Worm (Caenorhabditis elegans) whole organism, L4 larva: ENCODE data around the gene hmit-1.2.
A peak's percentile ranks its signal among the peaks of the same experiment; 100 is the strongest.

ENCODE experiments used
- D1046.2 ChIP-seq: fragments of 200-800 bp; sonication (Bioruptor generic); IDR thresholded peaks from 2 replicates; pipeline ENCODE4 v1.3.6; 2022; ENCODE audit warnings: missing genetic modification characterization, missing compliant biosample characterization
- F10B5.3 ChIP-seq: sonication (generic microtip); optimal IDR thresholded peaks from 2 replicates; lab custom pipeline; 2016; ENCODE audit warnings: mild to moderate bottlenecking, missing genetic modification characterization, missing compliant biosample characterization
- F26F4.8 ChIP-seq: fragments of 200-800 bp; sonication (Bioruptor generic); conservative IDR thresholded peaks from 2 replicates; pipeline ENCODE4 v1.3.6; 2022; ENCODE audit warnings: missing genetic modification characterization, missing compliant biosample characterization
- F49E8.2 ChIP-seq: sonication (generic microtip); optimal IDR thresholded peaks from 2 replicates; lab custom pipeline; 2016; ENCODE audit warnings: missing compliant biosample characterization, mild to moderate bottlenecking, missing genetic modification characterization, borderline replicate concordance
- T20F7.1 ChIP-seq: fragments of 200-800 bp; sonication (Bioruptor generic); optimal IDR thresholded peaks from 2 replicates; lab custom pipeline; 2018; ENCODE audit warnings: mild to moderate bottlenecking, missing genetic modification characterization, missing compliant biosample characterization
- T26A8.4 ChIP-seq: fragments of 200-800 bp; sonication (Bioruptor generic); IDR thresholded peaks from 2 replicates; pipeline ENCODE4 v1.3.6; 2022; ENCODE audit warnings: missing genetic modification characterization, missing compliant biosample characterization
- Y75B8A.6 ChIP-seq: fragments of 200-800 bp; sonication (Bioruptor generic); IDR thresholded peaks from 2 replicates; pipeline ENCODE4 v1.3.6; 2022; ENCODE audit warnings: missing genetic modification reagents, missing genetic modification characterization, missing compliant biosample characterization
- aly-2 ChIP-seq: sonication (generic microtip); optimal IDR thresholded peaks from 2 replicates; lab custom pipeline; 2018; ENCODE audit warnings: missing biosample characterization, missing genetic modification characterization
- attf-4 ChIP-seq: sonication (generic microtip); optimal IDR thresholded peaks from 3 replicates; lab custom pipeline; 2017; ENCODE audit warnings: missing biosample characterization, missing genetic modification characterization
- ceh-20 ChIP-seq: fragments of 200-800 bp; sonication (Bioruptor generic); IDR thresholded peaks from 2 replicates; pipeline ENCODE4 v1.3.6; 2022; ENCODE audit warnings: missing genetic modification reagents, missing genetic modification characterization, missing compliant biosample characterization
- ceh-28 ChIP-seq: fragments of 150-350 bp; optimal IDR thresholded peaks from 2 replicates; lab custom pipeline; 2014; ENCODE audit warnings: missing biosample characterization, missing genetic modification reagents, missing genetic modification characterization
- ceh-44 ChIP-seq: fragments of 200-800 bp; sonication (Bioruptor generic); IDR thresholded peaks from 2 replicates; pipeline ENCODE4 v1.3.6; 2022; ENCODE audit warnings: missing genetic modification reagents, missing genetic modification characterization, missing compliant biosample characterization
- ceh-82 ChIP-seq: sonication (generic microtip); optimal IDR thresholded peaks from 2 replicates; lab custom pipeline; 2017; ENCODE audit warnings: missing biosample characterization, missing genetic modification characterization
- ces-1 ChIP-seq: fragments of 150-350 bp; sonication (generic microtip); optimal IDR thresholded peaks from 4 replicates; lab custom pipeline; 2014; ENCODE audit warnings: missing biosample characterization, missing genetic modification reagents, missing genetic modification characterization
- ctbp-1 ChIP-seq: fragments of 200-800 bp; sonication (Bioruptor generic); IDR thresholded peaks from 2 replicates; pipeline ENCODE4 v1.3.6; 2022; ENCODE audit warnings: missing genetic modification reagents, missing genetic modification characterization, missing compliant biosample characterization
- daf-19 ChIP-seq: fragments of 200-800 bp; sonication (Bioruptor generic); conservative IDR thresholded peaks from 2 replicates; pipeline ENCODE4 v1.3.6; 2022; ENCODE audit warnings: missing genetic modification characterization, missing compliant biosample characterization
- daf-8 ChIP-seq: fragments of 200-800 bp; sonication (Bioruptor generic); IDR thresholded peaks from 2 replicates; pipeline ENCODE4 v1.3.6; 2022; ENCODE audit warnings: missing genetic modification characterization, missing compliant biosample characterization
- dpl-1 ChIP-seq: fragments of 150-350 bp; optimal IDR thresholded peaks from 2 replicates; lab custom pipeline; 2014; ENCODE audit warnings: missing biosample characterization, missing genetic modification reagents, missing genetic modification characterization
- duxl-1 ChIP-seq: sonication (generic microtip); optimal IDR thresholded peaks from 2 replicates; lab custom pipeline; 2016; ENCODE audit warnings: mild to moderate bottlenecking, missing genetic modification characterization, moderate library complexity, missing compliant biosample characterization; ENCODE audit not compliant: poor library complexity
- dve-1 ChIP-seq: sonication (generic microtip); optimal IDR thresholded peaks from 2 replicates; lab custom pipeline; 2017; ENCODE audit warnings: antibody characterized with exemption, mild to moderate bottlenecking, missing genetic modification characterization, missing compliant biosample characterization; ENCODE audit not compliant: insufficient read depth
- fos-1 ChIP-seq: fragments of 150-350 bp; optimal IDR thresholded peaks from 2 replicates; lab custom pipeline; 2014; ENCODE audit warnings: missing biosample characterization, missing genetic modification characterization
- hlh-11 ChIP-seq: fragments of 200-800 bp; sonication (Bioruptor generic); optimal IDR thresholded peaks from 2 replicates; lab custom pipeline; 2018; ENCODE audit warnings: mild to moderate bottlenecking, missing genetic modification characterization, missing compliant biosample characterization
- hmg-1.1 ChIP-seq: fragments of 200-800 bp; sonication (Bioruptor generic); IDR thresholded peaks from 2 replicates; pipeline ENCODE4 v1.3.6; 2022; ENCODE audit warnings: missing genetic modification reagents, missing genetic modification characterization, missing compliant biosample characterization
- jun-1 ChIP-seq: fragments of 150-350 bp; optimal IDR thresholded peaks from 2 replicates; lab custom pipeline; 2014; ENCODE audit warnings: missing biosample characterization, missing genetic modification reagents, missing genetic modification characterization
- lim-7 ChIP-seq: fragments of 200-800 bp; sonication (Bioruptor generic); IDR thresholded peaks from 2 replicates; pipeline ENCODE4 v1.3.6; 2022; ENCODE audit warnings: missing genetic modification characterization, missing compliant biosample characterization
- lin-15B ChIP-seq: fragments of 150-350 bp; sonication (generic microtip); optimal IDR thresholded peaks from 3 replicates; lab custom pipeline; 2014; ENCODE audit warnings: missing biosample characterization, missing genetic modification characterization
- lsy-2 ChIP-seq, 2 experiments: fragments of 150-350 bp in 1 of 2; sonication (generic microtip) in 1 of 2; optimal IDR thresholded peaks; 2 replicates each; lab custom pipeline; 2014 to 2017; ENCODE audit warnings: missing biosample characterization in 2 of 2, missing genetic modification characterization in 2 of 2
- mdl-1 ChIP-seq, 2 experiments: fragments of 150-350 bp in 1 of 2; sonication (generic microtip) in 1 of 2; optimal IDR thresholded peaks; 2 replicates each; lab custom pipeline; 2014 to 2017; ENCODE audit warnings: missing biosample characterization in 2 of 2, missing genetic modification characterization in 2 of 2
- mes-2 ChIP-seq: sonication (generic microtip); optimal IDR thresholded peaks from 2 replicates; lab custom pipeline; 2016; ENCODE audit warnings: missing genotype, mild to moderate bottlenecking, missing genetic modification characterization, missing compliant biosample characterization; ENCODE audit not compliant: poor library complexity, severe bottlenecking
- mxl-2 ChIP-seq: fragments of 200-800 bp; sonication (Bioruptor generic); conservative IDR thresholded peaks from 2 replicates; pipeline ENCODE4 v1.3.6; 2022; ENCODE audit warnings: missing genetic modification reagents, missing genetic modification characterization, missing compliant biosample characterization
- nhr-111 ChIP-seq: fragments of 200-800 bp; sonication (Bioruptor generic); optimal IDR thresholded peaks from 2 replicates; lab custom pipeline; 2018; ENCODE audit warnings: mild to moderate bottlenecking, missing genetic modification characterization, missing compliant biosample characterization
- nhr-25 ChIP-seq: sonication (generic microtip); optimal IDR thresholded peaks from 2 replicates; lab custom pipeline; 2017; ENCODE audit warnings: missing genetic modification characterization, mild to moderate bottlenecking, missing compliant biosample characterization, antibody characterized with exemption, moderate library complexity, borderline replicate concordance; ENCODE audit not compliant: insufficient read depth
- nhr-28 ChIP-seq: fragments of 150-350 bp; optimal IDR thresholded peaks from 2 replicates; lab custom pipeline; 2014; ENCODE audit warnings: missing biosample characterization, missing genetic modification characterization
- nhr-41 ChIP-seq: fragments of 200-800 bp; sonication (Bioruptor generic); IDR thresholded peaks from 2 replicates; pipeline ENCODE4 v1.3.6; 2022; ENCODE audit warnings: missing genetic modification reagents, missing genetic modification characterization, missing compliant biosample characterization
- nhr-42 ChIP-seq: fragments of 200-800 bp; sonication (Bioruptor generic); IDR thresholded peaks from 2 replicates; pipeline ENCODE4 v1.3.6; 2022; ENCODE audit warnings: missing genetic modification characterization, missing compliant biosample characterization
- nhr-48 ChIP-seq: sonication (generic microtip); optimal IDR thresholded peaks from 2 replicates; lab custom pipeline; 2016; ENCODE audit warnings: mild to moderate bottlenecking, missing genetic modification characterization, missing compliant biosample characterization
- nhr-76 ChIP-seq: fragments of 150-350 bp; optimal IDR thresholded peaks from 2 replicates; lab custom pipeline; 2014; ENCODE audit warnings: missing biosample characterization, missing genetic modification characterization
- nhr-77 ChIP-seq: fragments of 150-350 bp; optimal IDR thresholded peaks from 2 replicates; lab custom pipeline; 2014; ENCODE audit warnings: missing biosample characterization, missing genetic modification characterization
- php-3 ChIP-seq: fragments of 200-800 bp; sonication (Bioruptor generic); IDR thresholded peaks from 2 replicates; pipeline ENCODE4 v1.3.6; 2022; ENCODE audit warnings: missing genetic modification reagents, missing genetic modification characterization, missing compliant biosample characterization
- pqm-1 ChIP-seq: sonication (generic microtip); optimal IDR thresholded peaks from 2 replicates; lab custom pipeline; 2017; ENCODE audit warnings: missing biosample characterization, missing genetic modification characterization
- saeg-2 ChIP-seq: fragments of 200-800 bp; sonication (Bioruptor generic); IDR thresholded peaks from 2 replicates; pipeline ENCODE4 v1.3.6; 2022; ENCODE audit warnings: missing genetic modification reagents, missing genetic modification characterization, missing compliant biosample characterization
- sdz-12 ChIP-seq: fragments of 200-800 bp; sonication (Bioruptor generic); optimal IDR thresholded peaks from 2 replicates; lab custom pipeline; 2018; ENCODE audit warnings: mild to moderate bottlenecking, missing genetic modification characterization, missing compliant biosample characterization
- skn-1 ChIP-seq: fragments of 150-350 bp; optimal IDR thresholded peaks from 2 replicates; lab custom pipeline; 2014; ENCODE audit warnings: missing biosample characterization, missing genetic modification characterization
- snpc-1.2 ChIP-seq: fragments of 200-800 bp; sonication (Bioruptor generic); IDR thresholded peaks from 2 replicates; pipeline ENCODE4 v1.3.6; 2022; ENCODE audit warnings: missing genetic modification reagents, missing genetic modification characterization, missing compliant biosample characterization
- snpc-4 ChIP-seq: fragments of 150-350 bp; optimal IDR thresholded peaks from 2 replicates; lab custom pipeline; 2014; ENCODE audit warnings: missing biosample characterization, missing genetic modification characterization
- spr-1 ChIP-seq: sonication (generic microtip); optimal IDR thresholded peaks from 2 replicates; lab custom pipeline; 2016; ENCODE audit warnings: mild to moderate bottlenecking, missing genetic modification characterization, missing compliant biosample characterization
- spr-3 ChIP-seq: fragments of 200-800 bp; sonication (Bioruptor generic); optimal IDR thresholded peaks from 2 replicates; lab custom pipeline; 2018; ENCODE audit warnings: mild to moderate bottlenecking, missing genetic modification characterization, missing compliant biosample characterization
- unc-62 ChIP-seq, 3 experiments: fragments of 150-350 bp in 1 of 3; sonication (generic microtip); optimal IDR thresholded peaks in 2 of 3; peaks in 1 of 3; 1 replicate in 1 of 3; 2 replicates in 2 of 3; lab custom pipeline; 2014 to 2017; ENCODE audit warnings: missing biosample characterization in 3 of 3, missing genetic modification characterization in 3 of 3, missing genetic modification reagents in 3 of 3, missing genotype in 1 of 3
- vab-7 ChIP-seq: fragments of 200-800 bp; sonication (Bioruptor generic); IDR thresholded peaks from 2 replicates; pipeline ENCODE4 v1.3.6; 2022; ENCODE audit warnings: missing genetic modification reagents, missing genetic modification characterization, missing compliant biosample characterization
- zfp-3 ChIP-seq: fragments of 200-800 bp; sonication (Bioruptor generic); conservative IDR thresholded peaks from 2 replicates; pipeline ENCODE4 v1.3.6; 2022; ENCODE audit warnings: missing genetic modification reagents, missing genetic modification characterization, missing compliant biosample characterization

hmit-1.2 gene

DNA sequence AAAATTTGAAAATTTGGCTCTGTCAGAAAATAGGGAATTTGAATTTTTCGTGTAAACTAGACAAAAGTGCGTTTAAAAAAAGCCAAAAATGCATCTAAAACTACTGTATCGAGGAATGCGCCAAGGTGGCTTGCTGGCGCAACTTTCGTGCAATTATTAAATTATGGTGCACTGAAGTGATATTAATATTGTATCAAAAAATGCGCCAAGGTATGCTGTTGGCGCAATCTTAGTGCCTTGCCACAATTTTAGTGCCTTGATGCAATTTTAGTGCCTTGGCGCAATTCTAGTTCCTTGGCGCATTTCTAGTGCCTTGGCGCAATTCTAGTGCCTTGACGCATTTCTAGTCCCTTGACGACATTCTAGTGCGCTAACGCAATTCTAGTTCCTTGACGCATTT lies 50.5 kb downstream of the hmit-1.2 start:
- TF ChIP-seq daf-19 (no peak), snpc-1.2 (GFP tag; lab: Robert Waterston, UW) (no peak), mes-2 (tag; lab: Kevin White, UChicago) (peak; percentile 8), zfp-3 (GFP tag; lab: Robert Waterston, UW) (no peak), spr-3 (no peak), skn-1 (tag; lab: Kevin White, UChicago) (no peak), mxl-2 (GFP tag; lab: Robert Waterston, UW) (peak; percentile 19; the same call in 1 of the 2 replicates), F10B5.3 (tag; lab: Kevin White, UChicago) (no peak), vab-7 (GFP tag; lab: Robert Waterston, UW) (no peak), ceh-28 (no peak), nhr-25 (tag; lab: Kevin White, UChicago) (no peak), lin-15B (tag; lab: Kevin White, UChicago) (no peak), nhr-76 (tag; lab: Kevin White, UChicago) (no peak), nhr-41 (GFP tag; lab: Robert Waterston, UW) (no peak), saeg-2 (GFP tag; lab: Robert Waterston, UW) (0 out of 2 replicates have a peak, but pooled peaks have one; percentile 37), ceh-44 (GFP tag; lab: Robert Waterston, UW) (no peak), nhr-48 (peak; percentile 18), D1046.2 (GFP tag; lab: Robert Waterston, UW) (no peak), jun-1 (tag; lab: Kevin White, UChicago) (no peak), F49E8.2 (tag; lab: Kevin White, UChicago) (no peak), dpl-1 (GFP tag; lab: Kevin White, UChicago) (no peak), attf-4 (tag; lab: Kevin White, UChicago) (no peak), aly-2 (tag; lab: Kevin White, UChicago) (no peak), pqm-1 (tag; lab: Kevin White, UChicago) (no peak), nhr-111 (GFP tag; lab: Kevin White, UChicago) (no peak), nhr-77 (tag; lab: Kevin White, UChicago) (peak; percentile 23), fos-1 (no peak), spr-1 (tag; lab: Kevin White, UChicago) (no peak), unc-62 (GFP tag; optimal IDR thresholded peaks at IDR 0.05 in 1 of 2; lab: Kevin White, UChicago) (peak in 1 of 2 experiments; percentile 88), unc-62 (tag; optimal IDR thresholded peaks at IDR 0.05; lab: Kevin White, UChicago) (no peak), duxl-1 (tag; lab: Kevin White, UChicago) (no peak), hlh-11 (tag; lab: Kevin White, UChicago) (no peak), mdl-1 (tag; optimal IDR thresholded peaks at IDR 0.05; lab: Kevin White, UChicago) (no peak)

DNA sequence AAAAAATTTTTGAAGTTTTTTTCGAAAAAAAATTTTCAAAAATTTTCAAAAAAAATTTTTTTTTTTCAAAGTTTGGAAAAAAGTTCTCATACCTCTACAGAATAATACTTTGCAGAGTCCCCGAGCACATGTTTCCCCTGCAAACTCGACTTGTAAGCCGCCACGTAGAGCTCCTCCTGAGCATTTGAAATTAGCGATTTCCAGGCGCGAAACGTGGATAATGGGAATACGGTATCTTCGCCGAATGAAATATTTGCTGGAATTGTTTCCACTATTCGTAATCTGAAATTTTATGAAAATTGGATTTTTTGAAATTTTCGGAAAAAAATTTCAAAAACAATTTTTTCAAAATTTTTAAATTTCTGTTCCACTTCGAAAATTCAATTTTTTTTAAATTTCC lies 51.6 kb downstream of the hmit-1.2 start:
- peak; percentile 36; the same call in 1 of the 2 replicates for TF ChIP-seq T26A8.4
- no peak for TF ChIP-seq nhr-28
- TF ChIP-seq daf-8: no peak
- no peak for TF ChIP-seq nhr-41 (GFP tag; lab: Robert Waterston, UW)
- no peak for TF ChIP-seq F26F4.8 (GFP tag; lab: Robert Waterston, UW)
- TF ChIP-seq T20F7.1 (GFP tag; lab: Kevin White, UChicago): no peak
- peak; percentile 44 for TF ChIP-seq spr-3
- no peak for TF ChIP-seq snpc-4 (tag; lab: Kevin White, UChicago)
- 0 out of 2 replicates have a peak, but pooled peaks have one; percentile 15 for TF ChIP-seq nhr-42 (GFP tag; lab: Robert Waterston, UW)
- peak; percentile 69 for TF ChIP-seq sdz-12 (GFP tag; lab: Kevin White, UChicago)
- peak; percentile 14 for TF ChIP-seq dve-1 (tag; lab: Kevin White, UChicago)
- no peak for TF ChIP-seq ceh-20
- TF ChIP-seq lsy-2 (tag; optimal IDR thresholded peaks at IDR 0.05; lab: Kevin White, UChicago): no peak
- TF ChIP-seq hmg-1.1 (GFP tag; lab: Robert Waterston, UW): no peak
- no peak for TF ChIP-seq lim-7 (GFP tag; lab: Robert Waterston, UW)
- no peak for TF ChIP-seq Y75B8A.6 (GFP tag; lab: Robert Waterston, UW)
- TF ChIP-seq ces-1 (GFP tag; lab: Kevin White, UChicago): no peak
- no peak for TF ChIP-seq ctbp-1 (GFP tag; lab: Robert Waterston, UW)
- TF ChIP-seq php-3 (GFP tag; lab: Robert Waterston, UW): 0 out of 2 replicates have a peak, but pooled peaks have one; percentile 43
- TF ChIP-seq ceh-82 (tag; lab: Kevin White, UChicago): no peak
- TF ChIP-seq zfp-3 (GFP tag; lab: Robert Waterston, UW): 0 out of 2 replicates have a peak, but pooled peaks have one; percentile 12
